Fruit fly (Drosophila melanogaster): Measurements from ENCODE around the gene TrpRS-m.

dm6 chr3L:17820093-17820492 is 29.4 kb upstream of the TrpRS-m start, which contains the start of gene Ir75b:
- TF ChIP-seq CG8478 (optimal IDR thresholded peaks at IDR 0.05) (no peak), EcR (GFP tag; optimal IDR thresholded peaks at IDR 0.05) (no peak)

All from whole organism.